Worm (Caenorhabditis elegans) whole organism, L3 larva: ENCODE data around the gene aakg-3.

ENCODE experiments used
- ZK546.5 ChIP-seq: sonication (generic microtip); optimal IDR thresholded peaks from 2 replicates; lab custom pipeline; 2017; ENCODE audit warnings: missing biosample characterization, missing genetic modification characterization
- ceh-16 ChIP-seq: sonication (generic microtip); optimal IDR thresholded peaks from 2 replicates; lab custom pipeline; 2017; ENCODE audit warnings: missing biosample characterization, missing genetic modification characterization
- ceh-28 ChIP-seq: fragments of 150-350 bp; optimal IDR thresholded peaks from 2 replicates; lab custom pipeline; 2014; ENCODE audit warnings: missing biosample characterization, missing genetic modification reagents, missing genetic modification characterization
- ceh-82 ChIP-seq: fragments of 150-350 bp; optimal IDR thresholded peaks from 2 replicates; lab custom pipeline; 2014; ENCODE audit warnings: missing biosample characterization, missing genetic modification characterization
- ceh-9 ChIP-seq: sonication (generic microtip); optimal IDR thresholded peaks from 2 replicates; lab custom pipeline; 2018; ENCODE audit warnings: missing biosample characterization, missing genetic modification characterization
- daf-12 ChIP-seq: fragments of 150-350 bp; optimal IDR thresholded peaks from 2 replicates; lab custom pipeline; 2014; ENCODE audit warnings: missing biosample characterization, missing genetic modification reagents, missing genetic modification characterization
- egl-5 ChIP-seq: fragments of 150-350 bp; optimal IDR thresholded peaks from 2 replicates; lab custom pipeline; 2017; ENCODE audit warnings: missing biosample characterization, missing genetic modification reagents, missing genetic modification characterization, inconsistent platforms
- elt-1 ChIP-seq: fragments of 150-350 bp; optimal IDR thresholded peaks from 2 replicates; lab custom pipeline; 2014; ENCODE audit warnings: missing biosample characterization, missing genetic modification characterization
- elt-2 ChIP-seq: sonication (generic microtip); optimal IDR thresholded peaks from 2 replicates; lab custom pipeline; 2016; ENCODE audit warnings: missing genetic modification reagents, mild to moderate bottlenecking, missing genetic modification characterization, missing compliant biosample characterization
- elt-3 ChIP-seq, 3 experiments: fragments of 150-350 bp in 1 of 3; sonication (generic microtip) in 2 of 3; optimal IDR thresholded peaks; 2 replicates in 2 of 3; 4 replicates in 1 of 3; lab custom pipeline; 2014 to 2017; ENCODE audit warnings: missing biosample characterization in 3 of 3, missing genetic modification characterization in 3 of 3
- eor-1 ChIP-seq, 2 experiments: fragments of 150-350 bp; optimal IDR thresholded peaks; 2 replicates each; lab custom pipeline; 2014 to 2018; ENCODE audit warnings: missing biosample characterization in 2 of 2, missing genetic modification characterization in 2 of 2
- fkh-10 ChIP-seq: sonication (generic microtip); optimal IDR thresholded peaks from 2 replicates; lab custom pipeline; 2017; ENCODE audit warnings: missing biosample characterization, missing genetic modification reagents, missing genetic modification characterization
- fkh-2 ChIP-seq: fragments of 150-350 bp; optimal IDR thresholded peaks from 2 replicates; lab custom pipeline; 2014; ENCODE audit warnings: missing biosample characterization, missing genetic modification reagents, missing genetic modification characterization
- fos-1 ChIP-seq: fragments of 150-350 bp; optimal IDR thresholded peaks from 2 replicates; lab custom pipeline; 2014; ENCODE audit warnings: missing biosample characterization, missing genetic modification characterization
- hmg-11 ChIP-seq: sonication (generic microtip); optimal IDR thresholded peaks from 2 replicates; lab custom pipeline; 2016; ENCODE audit warnings: missing genetic modification characterization, missing compliant biosample characterization
- jun-1 ChIP-seq: fragments of 150-350 bp; optimal IDR thresholded peaks from 2 replicates; lab custom pipeline; 2014; ENCODE audit warnings: missing biosample characterization, missing genetic modification reagents, missing genetic modification characterization
- lin-39 ChIP-seq: fragments of 150-350 bp; optimal IDR thresholded peaks from 2 replicates; lab custom pipeline; 2018; ENCODE audit warnings: missing biosample characterization, missing genetic modification reagents, missing genetic modification characterization
- lsy-12 ChIP-seq: sonication (generic microtip); optimal IDR thresholded peaks from 2 replicates; lab custom pipeline; 2016; ENCODE audit warnings: mild to moderate bottlenecking, missing genetic modification characterization, missing compliant biosample characterization
- mdl-1 ChIP-seq: fragments of 150-350 bp; optimal IDR thresholded peaks from 2 replicates; lab custom pipeline; 2014; ENCODE audit warnings: missing biosample characterization, missing genetic modification characterization
- nfya-1 ChIP-seq: sonication (generic microtip); optimal IDR thresholded peaks from 2 replicates; lab custom pipeline; 2017; ENCODE audit warnings: missing genetic modification characterization, mild to moderate bottlenecking, missing compliant biosample characterization, antibody characterized with exemption, moderate library complexity; ENCODE audit not compliant: insufficient read depth
- nhr-11 ChIP-seq: fragments of 150-350 bp; optimal IDR thresholded peaks from 2 replicates; lab custom pipeline; 2014; ENCODE audit warnings: missing biosample characterization, missing genetic modification characterization
- nhr-12 ChIP-seq: fragments of 150-350 bp; optimal IDR thresholded peaks from 2 replicates; lab custom pipeline; 2014; ENCODE audit warnings: missing biosample characterization, missing genetic modification characterization
- nhr-23 ChIP-seq: fragments of 150-350 bp; optimal IDR thresholded peaks from 2 replicates; lab custom pipeline; 2014; ENCODE audit warnings: missing biosample characterization, missing genetic modification reagents, missing genetic modification characterization
- nhr-237 ChIP-seq: fragments of 150-350 bp; optimal IDR thresholded peaks from 2 replicates; lab custom pipeline; 2014; ENCODE audit warnings: missing biosample characterization, missing genetic modification characterization
- nhr-28 ChIP-seq: fragments of 150-350 bp; optimal IDR thresholded peaks from 2 replicates; lab custom pipeline; 2014; ENCODE audit warnings: missing biosample characterization, missing genetic modification characterization
- nhr-43 ChIP-seq: sonication (generic microtip); optimal IDR thresholded peaks from 2 replicates; lab custom pipeline; 2016; ENCODE audit warnings: mild to moderate bottlenecking, missing genetic modification characterization, missing compliant biosample characterization; ENCODE audit not compliant: poor library complexity, severe bottlenecking
- nhr-67 ChIP-seq: fragments of 150-350 bp; optimal IDR thresholded peaks from 2 replicates; lab custom pipeline; 2014; ENCODE audit warnings: missing biosample characterization, missing genetic modification characterization
- nhr-76 ChIP-seq: fragments of 150-350 bp; sonication (generic microtip); optimal IDR thresholded peaks from 5 replicates; lab custom pipeline; 2014; ENCODE audit warnings: missing biosample characterization, missing genetic modification characterization
- pha-4 ChIP-seq: fragments of 150-350 bp; optimal IDR thresholded peaks from 2 replicates; lab custom pipeline; 2014; ENCODE audit warnings: missing biosample characterization, missing genetic modification reagents, missing genetic modification characterization
- pqm-1 ChIP-seq: fragments of 150-350 bp; optimal IDR thresholded peaks from 2 replicates; lab custom pipeline; 2017; ENCODE audit warnings: missing biosample characterization, missing genetic modification characterization, inconsistent platforms
- sea-2 ChIP-seq: fragments of 150-350 bp; sonication (generic microtip); optimal IDR thresholded peaks from 4 replicates; lab custom pipeline; 2014; ENCODE audit warnings: missing biosample characterization, missing genetic modification reagents, missing genetic modification characterization
- skn-1 ChIP-seq: fragments of 150-350 bp; optimal IDR thresholded peaks from 2 replicates; lab custom pipeline; 2014; ENCODE audit warnings: missing biosample characterization, missing genetic modification characterization
- snpc-4 ChIP-seq: fragments of 150-350 bp; optimal IDR thresholded peaks from 2 replicates; lab custom pipeline; 2014; ENCODE audit warnings: missing biosample characterization, missing genetic modification characterization
- tbx-2 ChIP-seq: sonication (generic microtip); optimal IDR thresholded peaks from 2 replicates; lab custom pipeline; 2016; ENCODE audit warnings: mild to moderate bottlenecking, missing genetic modification characterization, missing compliant biosample characterization
- unc-62 ChIP-seq: fragments of 150-350 bp; sonication (generic microtip); optimal IDR thresholded peaks from 4 replicates; lab custom pipeline; 2014; ENCODE audit warnings: missing biosample characterization, missing genetic modification reagents, missing genetic modification characterization
- zag-1 ChIP-seq: fragments of 150-350 bp; optimal IDR thresholded peaks from 2 replicates; lab custom pipeline; 2014; ENCODE audit warnings: missing biosample characterization, missing genetic modification characterization
- ztf-11 ChIP-seq: fragments of 150-350 bp; optimal IDR thresholded peaks from 2 replicates; lab custom pipeline; 2014; ENCODE audit warnings: missing biosample characterization, missing genetic modification characterization
- ztf-4 ChIP-seq: fragments of 150-350 bp; optimal IDR thresholded peaks from 2 replicates; lab custom pipeline; 2014; ENCODE audit warnings: missing biosample characterization, missing genetic modification characterization

The aakg-3 gene

ce11 chrX:2996976-2997399 is 20.7 kb downstream of the aakg-3 start (continued):
- TF ChIP-seq fkh-10 (GFP tag; lab: Kevin White, UChicago) (peak; percentile 100), elt-1 (tag; lab: Kevin White, UChicago) (peak; percentile 86), lin-39 (peak; percentile 91), lsy-12 (tag; lab: Kevin White, UChicago) (peak; percentile 97), fkh-2 (tag; lab: Kevin White, UChicago) (peak; percentile 94), snpc-4 (peak; percentile 95), hmg-11 (tag; lab: Kevin White, UChicago) (peak; percentile 93), ZK546.5 (peak; percentile 76), daf-12 (tag; lab: Kevin White, UChicago) (peak; percentile 89), nhr-76 (tag; lab: Kevin White, UChicago) (peak; percentile 72), fos-1 (tag; lab: Kevin White, UChicago) (peak; percentile 95), ztf-4 (tag; lab: Kevin White, UChicago) (peak; percentile 90), ceh-9 (tag; lab: Kevin White, UChicago) (no peak), ceh-16 (tag; lab: Kevin White, UChicago) (peak; percentile 78), nhr-12 (peak; percentile 51), pha-4 (tag; lab: Kevin White, UChicago) (peak; percentile 99), nhr-67 (tag; lab: Kevin White, UChicago) (peak; percentile 75), nhr-23 (peak; percentile 100), sea-2 (GFP tag; lab: Kevin White, UChicago) (no peak), nhr-43 (tag; lab: Kevin White, UChicago) (peak; percentile 99), ztf-11 (peak; percentile 67), elt-3 (tag; optimal IDR thresholded peaks at IDR 0.05; lab: Kevin White, UChicago) (peak; percentile 86 to 98 (median 93)), mdl-1 (tag; lab: Kevin White, UChicago) (peak; percentile 88)

ce11 chrX:2999652-3000051 is 23.4 kb downstream of the aakg-3 start, which contains the start of gene Y41G9A.17:
Gene Y41G9A.17 (minus strand): TSS chrX:2999752.
- TF ChIP-seq ceh-28 (tag; lab: Kevin White, UChicago) (no peak), nfya-1 (tag; lab: Kevin White, UChicago) (no peak), ceh-16 (tag; lab: Kevin White, UChicago) (no peak), elt-1 (tag; lab: Kevin White, UChicago) (no peak), snpc-4 (no peak), nhr-237 (tag; lab: Kevin White, UChicago) (no peak), daf-12 (tag; lab: Kevin White, UChicago) (no peak), eor-1 (tag; optimal IDR thresholded peaks at IDR 0.05; lab: Kevin White, UChicago) (no peak), nhr-11 (no peak), hmg-11 (tag; lab: Kevin White, UChicago) (no peak), tbx-2 (no peak), elt-3 (tag; optimal IDR thresholded peaks at IDR 0.05; lab: Kevin White, UChicago) (no peak), ceh-82 (no peak), unc-62 (GFP tag; lab: Kevin White, UChicago) (no peak), elt-2 (no peak), ZK546.5 (no peak), zag-1 (tag; lab: Kevin White, UChicago) (no peak), fkh-2 (tag; lab: Kevin White, UChicago) (no peak), nhr-76 (tag; lab: Kevin White, UChicago) (no peak), pha-4 (tag; lab: Kevin White, UChicago) (no peak)

- TF ChIP-seq ZK546.5 (no peak), fkh-2 (tag; lab: Kevin White, UChicago) (no peak), elt-2 (no peak), ceh-82 (no peak), zag-1 (tag; lab: Kevin White, UChicago) (no peak), nhr-28 (tag; lab: Kevin White, UChicago) (no peak), sea-2 (GFP tag; lab: Kevin White, UChicago) (no peak), skn-1 (no peak), egl-5 (no peak), nhr-67 (tag; lab: Kevin White, UChicago) (no peak), jun-1 (tag; lab: Kevin White, UChicago) (no peak), nhr-11 (no peak), pqm-1 (no peak), hmg-11 (tag; lab: Kevin White, UChicago) (no peak)
These were observed 27.5 kb downstream of the aakg-3 start, which contains the start of gene Y41G9A.6 for ce11 chrX:3003703-3004102. Gene Y41G9A.6 (minus strand): TSS chrX:3003803.
